Fruit fly (Drosophila melanogaster) whole organism, embryonic: ENCODE data around the gene CG6511.
A peak's percentile ranks its signal among the peaks of the same experiment; 100 is the strongest.

Experiments used
- BtbVII ChIP-seq: fragments of 200-800 bp; sonication (Bioruptor generic); optimal IDR thresholded peaks from 3 replicates; lab custom pipeline; 2017; ENCODE audit warnings: missing biosample characterization, mild to moderate bottlenecking, missing genetic modification characterization
- CG11456 ChIP-seq: fragments of 200-800 bp; sonication (Bioruptor generic); IDR thresholded peaks from 3 replicates; pipeline ENCODE4 v1.3.6; 2022; ENCODE audit warnings: missing biosample characterization, missing genetic modification characterization
- CG12659 ChIP-seq: fragments of 200-800 bp; sonication (Bioruptor generic); optimal IDR thresholded peaks from 3 replicates; lab custom pipeline; 2017; ENCODE audit warnings: mild to moderate bottlenecking, missing biosample characterization, missing genetic modification reagents, missing genetic modification characterization
- CG13775 ChIP-seq: fragments of 200-800 bp; sonication (Bioruptor generic); optimal IDR thresholded peaks from 3 replicates; lab custom pipeline; 2017; ENCODE audit warnings: missing biosample characterization, mild to moderate bottlenecking, missing genetic modification characterization
- CG14441 ChIP-seq: fragments of 200-800 bp; sonication (Bioruptor generic); IDR thresholded peaks from 2 replicates; pipeline ENCODE4 v1.3.6; 2022; ENCODE audit warnings: missing biosample characterization, missing genetic modification characterization
- CG17829 ChIP-seq: fragments of 200-800 bp; optimal IDR thresholded peaks from 2 replicates; lab custom pipeline; 2019; ENCODE audit warnings: missing biosample characterization, mild to moderate bottlenecking, missing genetic modification characterization, moderate library complexity
- CG18011 ChIP-seq: fragments of 200-800 bp; sonication (Bioruptor generic); optimal IDR thresholded peaks from 2 replicates; lab custom pipeline; 2017; ENCODE audit warnings: missing biosample characterization, missing genetic modification characterization, mild to moderate bottlenecking, moderate library complexity, missing genotype
- CG18262 ChIP-seq: fragments of 200-800 bp; optimal IDR thresholded peaks from 3 replicates; lab custom pipeline; 2019; ENCODE audit warnings: missing biosample characterization, mild to moderate bottlenecking, missing genetic modification characterization, moderate library complexity
- CG2202 ChIP-seq: fragments of 200-800 bp; sonication (Bioruptor generic); optimal IDR thresholded peaks from 2 replicates; lab custom pipeline; 2018; ENCODE audit warnings: missing biosample characterization, mild to moderate bottlenecking, missing genetic modification characterization
- CG4328 ChIP-seq: fragments of 200-800 bp; sonication (Bioruptor generic); optimal IDR thresholded peaks from 3 replicates; lab custom pipeline; 2017; ENCODE audit warnings: missing biosample characterization, missing genetic modification reagents, missing genetic modification characterization
- CG4360 ChIP-seq: fragments of 200-800 bp; sonication (Bioruptor generic); IDR thresholded peaks from 2 replicates; pipeline ENCODE4 v1.3.6; 2022; ENCODE audit warnings: missing biosample characterization, missing genetic modification characterization
- CG4820 ChIP-seq: fragments of 200-800 bp; sonication (Bioruptor generic); optimal IDR thresholded peaks from 3 replicates; lab custom pipeline; 2016; ENCODE audit warnings: missing biosample characterization, missing genetic modification characterization
- CG6175 ChIP-seq: fragments of 200-800 bp; sonication (Bioruptor generic); IDR thresholded peaks from 3 replicates; pipeline ENCODE4 v1.3.6; 2022; ENCODE audit warnings: missing biosample characterization, missing genetic modification characterization
- CG7271 ChIP-seq: fragments of 200-800 bp; sonication (Bioruptor generic); optimal IDR thresholded peaks from 2 replicates; lab custom pipeline; 2018; ENCODE audit warnings: missing biosample characterization, mild to moderate bottlenecking, missing genetic modification characterization, moderate library complexity
- CG9727 ChIP-seq: fragments of 200-800 bp; sonication (Bioruptor generic); optimal IDR thresholded peaks from 3 replicates; lab custom pipeline; 2017; ENCODE audit warnings: missing biosample characterization, mild to moderate bottlenecking, missing genetic modification characterization
- D19B ChIP-seq: fragments of 200-800 bp; sonication (Bioruptor generic); optimal IDR thresholded peaks from 2 replicates; lab custom pipeline; 2017; ENCODE audit warnings: missing biosample characterization, mild to moderate bottlenecking, missing genetic modification characterization
- E2f2 ChIP-seq: fragments of 200-800 bp; sonication (Bioruptor generic); IDR thresholded peaks from 2 replicates; pipeline ENCODE4 v1.3.6; 2022; ENCODE audit warnings: missing biosample characterization, missing genetic modification characterization
- Ets65A ChIP-seq: fragments of 200-800 bp; sonication (Bioruptor generic); peaks from one replicate; lab custom pipeline; 2016; ENCODE audit warnings: missing biosample characterization, missing genetic modification characterization
- Lim3 ChIP-seq: fragments of 200-800 bp; sonication (Bioruptor generic); IDR thresholded peaks from 2 replicates; pipeline ENCODE4 v1.3.6; 2022; ENCODE audit warnings: missing biosample characterization, missing genetic modification characterization
- Nf-YC ChIP-seq: fragments of 200-800 bp; optimal IDR thresholded peaks from 3 replicates; lab custom pipeline; 2019; ENCODE audit warnings: missing biosample characterization, mild to moderate bottlenecking, missing genetic modification characterization, moderate library complexity
- Sox100B ChIP-seq: fragments of 200-800 bp; sonication (Bioruptor generic); optimal IDR thresholded peaks from 3 replicates; lab custom pipeline; 2018; ENCODE audit warnings: missing biosample characterization, mild to moderate bottlenecking, missing genetic modification characterization
- Trl ChIP-seq, 3 experiments: fragments of >200 bp in 2 of 3; fragments of 200-800 bp in 1 of 3; sonication (Bioruptor generic) in 1 of 3; optimal IDR thresholded peaks; 2 replicates in 1 of 3; 3 replicates in 2 of 3; lab custom pipeline; 2016 to 2017; ENCODE audit warnings: missing biosample characterization in 1 of 3, missing genetic modification characterization in 1 of 3
- abd-A ChIP-seq: fragments of 200-800 bp; sonication (Bioruptor generic); optimal IDR thresholded peaks from 3 replicates; lab custom pipeline; 2019; ENCODE audit warnings: missing biosample characterization, mild to moderate bottlenecking, missing genetic modification characterization, moderate library complexity
- ac ChIP-seq: fragments of 200-800 bp; sonication (Bioruptor generic); optimal IDR thresholded peaks from 3 replicates; lab custom pipeline; 2017; ENCODE audit warnings: missing biosample characterization, mild to moderate bottlenecking, missing genetic modification characterization
- chif ChIP-seq, 2 experiments: fragments of 200-800 bp; sonication (Bioruptor generic); optimal IDR thresholded peaks; 3 replicates each; lab custom pipeline; 2016; ENCODE audit warnings: missing biosample characterization in 2 of 2, missing genetic modification characterization in 2 of 2
- dmrt11E ChIP-seq: fragments of 200-800 bp; sonication (Bioruptor generic); optimal IDR thresholded peaks from 3 replicates; lab custom pipeline; 2018; ENCODE audit warnings: missing biosample characterization, mild to moderate bottlenecking, missing genetic modification characterization, moderate library complexity
- ewg ChIP-seq: fragments of 200-800 bp; sonication (Bioruptor generic); optimal IDR thresholded peaks from 3 replicates; lab custom pipeline; 2017; ENCODE audit warnings: mild to moderate bottlenecking, missing biosample characterization, missing genetic modification reagents, missing genetic modification characterization
- gro ChIP-seq: fragments of 200-800 bp; sonication (Bioruptor generic); optimal IDR thresholded peaks from 2 replicates; lab custom pipeline; 2016; ENCODE audit warnings: missing biosample characterization, missing genetic modification characterization
- gsb-n ChIP-seq: fragments of 200-800 bp; sonication (Bioruptor generic); optimal IDR thresholded peaks from 3 replicates; lab custom pipeline; 2018; ENCODE audit warnings: missing biosample characterization, mild to moderate bottlenecking, missing genetic modification characterization
- hb ChIP-seq: fragments of 200-800 bp; sonication (Bioruptor generic); IDR thresholded peaks from 3 replicates; pipeline ENCODE4 v1.3.6; 2022; ENCODE audit warnings: missing biosample characterization, missing genetic modification characterization; ENCODE audit not compliant: partially characterized antibody
- hbn ChIP-seq: fragments of 200-800 bp; sonication (Bioruptor generic); IDR thresholded peaks from 2 replicates; pipeline ENCODE4 v1.3.6; 2022; ENCODE audit warnings: missing biosample characterization, missing genetic modification characterization; ENCODE audit not compliant: partially characterized antibody
- hth ChIP-seq: fragments of >200 bp; optimal IDR thresholded peaks from 2 replicates; lab custom pipeline; 2017; ENCODE audit warnings: inconsistent platforms
- jigr1 ChIP-seq: fragments of 200-800 bp; sonication (Bioruptor generic); IDR thresholded peaks from 3 replicates; pipeline ENCODE4 v1.3.6; 2022; ENCODE audit warnings: missing biosample characterization, missing genetic modification characterization
- jumu ChIP-seq: fragments of 200-800 bp; sonication (Bioruptor generic); optimal IDR thresholded peaks from 3 replicates; lab custom pipeline; 2016; ENCODE audit warnings: missing biosample characterization, missing genetic modification characterization
- klu ChIP-seq: fragments of 200-800 bp; sonication (Bioruptor generic); IDR thresholded peaks from 2 replicates; pipeline ENCODE4 v1.3.6; 2022; ENCODE audit warnings: missing biosample characterization, missing genetic modification characterization
- pan ChIP-seq, 4 experiments: fragments of >200 bp in 3 of 4; fragments of 200-800 bp in 1 of 4; sonication (Bioruptor generic) in 1 of 4; optimal IDR thresholded peaks in 3 of 4; IDR thresholded peaks in 1 of 4; 2 replicates each; pipeline versions ENCODE4 v1.3.6 to Lab custom; 2017 to 2022; ENCODE audit warnings: missing biosample characterization in 2 of 4, missing genetic modification characterization in 2 of 4, mixed read lengths in 1 of 4
- pum ChIP-seq: fragments of 200-800 bp; sonication (Bioruptor generic); optimal IDR thresholded peaks from 2 replicates; lab custom pipeline; 2016; ENCODE audit warnings: missing biosample characterization, missing genetic modification characterization
- sc ChIP-seq, 3 experiments: fragments of >200 bp in 2 of 3; fragments of 200-800 bp in 1 of 3; sonication (Bioruptor generic) in 1 of 3; optimal IDR thresholded peaks; 2 replicates in 2 of 3; 3 replicates in 1 of 3; lab custom pipeline; 2017; ENCODE audit warnings: mild to moderate bottlenecking in 1 of 3, missing biosample characterization in 1 of 3, missing genetic modification characterization in 1 of 3, missing genetic modification reagents in 1 of 3
- scrt ChIP-seq: fragments of 200-800 bp; sonication (Bioruptor generic); optimal IDR thresholded peaks from 2 replicates; lab custom pipeline; 2018; ENCODE audit warnings: missing biosample characterization, mild to moderate bottlenecking, missing genetic modification characterization, moderate library complexity
- stwl ChIP-seq: fragments of 200-800 bp; sonication (Bioruptor generic); optimal IDR thresholded peaks from 3 replicates; lab custom pipeline; 2018; ENCODE audit warnings: missing biosample characterization, mild to moderate bottlenecking, missing genetic modification characterization, moderate library complexity
- toy ChIP-seq: fragments of 200-800 bp; sonication (Bioruptor generic); IDR thresholded peaks from 2 replicates; pipeline ENCODE4 v1.3.6; 2022; ENCODE audit warnings: missing biosample characterization, missing genetic modification characterization
- trem ChIP-seq: fragments of 200-800 bp; optimal IDR thresholded peaks from 3 replicates; lab custom pipeline; 2019; ENCODE audit warnings: missing biosample characterization, mild to moderate bottlenecking, missing genetic modification characterization, moderate library complexity
- zen2 ChIP-seq: fragments of 200-800 bp; sonication (Bioruptor generic); IDR thresholded peaks from 3 replicates; pipeline ENCODE4 v1.3.6; 2022; ENCODE audit warnings: missing biosample characterization, missing genetic modification characterization; ENCODE audit not compliant: partially characterized antibody

The CG6511 gene

dm6 chr3L:8689675-8690074 is 31.4 kb upstream of the CG6511 start (continued):
- no peak for TF ChIP-seq stwl
- TF ChIP-seq CG9727 (GFP tag; lab: Kevin White, UChicago), result peak; percentile 56
- TF ChIP-seq CG13775 (GFP tag; lab: Kevin White, UChicago), result no peak
- TF ChIP-seq hbn (GFP tag; lab: Robert Waterston, UW), result no peak
- TF ChIP-seq klu (GFP tag; lab: Robert Waterston, UW), result no peak
- TF ChIP-seq chif (GFP tag; optimal IDR thresholded peaks at IDR 0.05; lab: Kevin White, UChicago), result no peak
- no peak for TF ChIP-seq E2f2
- no peak for TF ChIP-seq CG4360 (GFP tag; lab: Robert Waterston, UW)
- no peak for TF ChIP-seq ac (GFP tag; lab: Kevin White, UChicago)
- TF ChIP-seq scrt (GFP tag; lab: Kevin White, UChicago), result peak; percentile 6
- no peak for TF ChIP-seq gsb-n
- TF ChIP-seq zen2 (GFP tag; lab: Robert Waterston, UW), result no peak
- peak; percentile 53; the same call in 1 of the 3 replicates for TF ChIP-seq CG11456 (GFP tag; lab: Robert Waterston, UW)
- no peak for TF ChIP-seq Lim3 (GFP tag; lab: Robert Waterston, UW)
- no peak for TF ChIP-seq CG6175 (GFP tag; lab: Robert Waterston, UW)
- no peak for TF ChIP-seq abd-A (tag; lab: Kevin White, UChicago)
- no peak for TF ChIP-seq toy (GFP tag; lab: Robert Waterston, UW)
- TF ChIP-seq CG14441, result no peak
- TF ChIP-seq hb (GFP tag; lab: Robert Waterston, UW), result no peak
- TF ChIP-seq CG18011 (GFP tag; lab: Kevin White, UChicago), result no peak
- no peak for TF ChIP-seq CG4820 (GFP tag; lab: Kevin White, UChicago)
- TF ChIP-seq Trl (optimal IDR thresholded peaks at IDR 0.05; lab: Kevin White, UChicago), result no peak
- TF ChIP-seq Trl (GFP tag; optimal IDR thresholded peaks at IDR 0.05; lab: Kevin White, UChicago), result peak; percentile 44
- no peak for TF ChIP-seq sc (optimal IDR thresholded peaks at IDR 0.05; lab: Kevin White, UChicago)
- no peak for TF ChIP-seq sc (GFP tag; optimal IDR thresholded peaks at IDR 0.05; lab: Kevin White, UChicago)
- no peak for TF ChIP-seq ewg
- no peak for TF ChIP-seq gro
- TF ChIP-seq jigr1, result no peak
- TF ChIP-seq CG18262 (tag; lab: Kevin White, UChicago), result no peak
- TF ChIP-seq dmrt11E, result no peak
- no peak for TF ChIP-seq trem
- TF ChIP-seq Sox100B, result no peak
- TF ChIP-seq CG7271 (tag; lab: Kevin White, UChicago), result no peak
- no peak for TF ChIP-seq Nf-YC (tag; lab: Kevin White, UChicago)
- TF ChIP-seq CG12659 (GFP tag; lab: Kevin White, UChicago), result no peak
- TF ChIP-seq pum (GFP tag; lab: Kevin White, UChicago), result no peak
- no peak for TF ChIP-seq hth (lab: Kevin White, UChicago)
- no peak for TF ChIP-seq CG2202 (tag; lab: Kevin White, UChicago)
- TF ChIP-seq CG17829 (tag; lab: Kevin White, UChicago), result no peak
- TF ChIP-seq D19B (GFP tag; lab: Kevin White, UChicago), result no peak
- no peak for TF ChIP-seq jumu (GFP tag; lab: Kevin White, UChicago)
- TF ChIP-seq pan (optimal IDR thresholded peaks at IDR 0.05; lab: Kevin White, UChicago), result no peak
- no peak for TF ChIP-seq pan (GFP tag; optimal IDR thresholded peaks at IDR 0.05 in 1 of 2, IDR thresholded peaks at IDR 0.05 in 1 of 2)
- no peak for TF ChIP-seq Ets65A (GFP tag; lab: Kevin White, UChicago)
- TF ChIP-seq CG4328 (GFP tag; lab: Kevin White, UChicago), result peak; percentile 35
- TF ChIP-seq BtbVII (GFP tag; lab: Kevin White, UChicago), result peak; percentile 76
